Worm (Caenorhabditis elegans) whole organism, mixed stage, embryonic: Measurements from ENCODE around the gene F17C11.13.

Source experiments
- ces-1 ChIP-seq: fragments of 150-350 bp; optimal IDR thresholded peaks from 2 replicates; lab custom pipeline; 2014; ENCODE audit warnings: missing biosample characterization, missing genetic modification reagents, missing genetic modification characterization
- ham-2 ChIP-seq: fragments of 200-800 bp; sonication (Bioruptor generic); optimal IDR thresholded peaks from 2 replicates; lab custom pipeline; 2018; ENCODE audit warnings: mild to moderate bottlenecking, missing genetic modification characterization, missing compliant biosample characterization
- lin-13 ChIP-seq: fragments of 150-350 bp; optimal IDR thresholded peaks from 2 replicates; lab custom pipeline; 2014; ENCODE audit warnings: missing biosample characterization, missing genetic modification characterization
- lsy-2 ChIP-seq: fragments of 150-350 bp; optimal IDR thresholded peaks from 2 replicates; lab custom pipeline; 2014; ENCODE audit warnings: missing biosample characterization, missing genetic modification characterization
- mab-5 ChIP-seq: fragments of 150-350 bp; optimal IDR thresholded peaks from 2 replicates; lab custom pipeline; 2014; ENCODE audit warnings: missing biosample characterization, missing genetic modification characterization
- nhr-237 ChIP-seq: fragments of 150-350 bp; optimal IDR thresholded peaks from 2 replicates; lab custom pipeline; 2014; ENCODE audit warnings: missing biosample characterization, missing genetic modification characterization
- nhr-28 ChIP-seq: fragments of 150-350 bp; optimal IDR thresholded peaks from 2 replicates; lab custom pipeline; 2014; ENCODE audit warnings: missing biosample characterization, missing genetic modification characterization
- sptf-1 ChIP-seq: sonication (generic microtip); optimal IDR thresholded peaks from 2 replicates; lab custom pipeline; 2017; ENCODE audit warnings: mild to moderate bottlenecking, missing genetic modification characterization, moderate library complexity, missing compliant biosample characterization
- unc-62 ChIP-seq: fragments of 150-350 bp; optimal IDR thresholded peaks from 2 replicates; lab custom pipeline; 2014; ENCODE audit warnings: missing biosample characterization, missing genetic modification reagents, missing genetic modification characterization
- ztf-11 ChIP-seq: fragments of 150-350 bp; optimal IDR thresholded peaks from 2 replicates; lab custom pipeline; 2014; ENCODE audit warnings: missing biosample characterization, missing genetic modification characterization

DNA sequence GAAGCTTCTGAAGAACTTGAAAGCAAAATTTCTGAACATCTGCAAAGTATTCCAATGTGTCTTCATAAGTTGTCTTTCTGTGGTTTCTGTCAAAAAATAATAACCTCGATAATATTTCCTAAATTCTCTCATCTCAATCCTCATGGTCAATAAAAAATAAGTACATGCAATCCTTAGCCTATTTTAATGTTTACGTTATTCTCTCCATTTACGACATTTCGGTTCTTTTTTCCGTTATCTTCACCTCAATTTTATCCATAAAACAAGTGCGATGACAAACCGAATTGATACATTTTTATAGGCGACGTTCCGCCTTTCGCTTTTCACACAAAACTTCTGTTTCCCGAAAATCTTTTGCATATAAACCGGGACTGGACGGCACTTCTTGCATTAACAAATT is 6.2 kb upstream of the F17C11.13 start, which contains the start of gene col-153:
- TF ChIP-seq ztf-11 (no peak), unc-62 (GFP tag; lab: Kevin White, UChicago) (no peak), sptf-1 (tag; lab: Kevin White, UChicago) (no peak), ham-2 (GFP tag; lab: Kevin White, UChicago) (no peak), ces-1 (no peak), nhr-28 (no peak), lsy-2 (tag; lab: Kevin White, UChicago) (no peak), lin-13 (tag; lab: Kevin White, UChicago) (no peak), nhr-237 (tag; lab: Kevin White, UChicago) (no peak), mab-5 (tag; lab: Kevin White, UChicago) (no peak)
